Fruit fly (Drosophila melanogaster) whole organism, prepupa: ENCODE data around the gene CG5171.

Source experiments
- CG11294 ChIP-seq: fragments of 200-800 bp; sonication (Bioruptor generic); IDR thresholded peaks from 2 replicates; pipeline ENCODE4 v1.3.6; 2022; ENCODE audit warnings: missing biosample characterization, missing genetic modification characterization
- CG15336 ChIP-seq: fragments of 200-800 bp; sonication (Bioruptor generic); IDR thresholded peaks from 2 replicates; pipeline ENCODE4 v1.3.6; 2022; ENCODE audit warnings: missing biosample characterization, missing genetic modification characterization
- CG32006 ChIP-seq: fragments of 200-800 bp; sonication (Bioruptor generic); optimal IDR thresholded peaks from 3 replicates; lab custom pipeline; 2017; ENCODE audit warnings: missing biosample characterization, mild to moderate bottlenecking, missing genetic modification characterization
- CG6163 ChIP-seq: fragments of 200-800 bp; sonication (Bioruptor generic); IDR thresholded peaks from 3 replicates; pipeline ENCODE4 v1.3.6; 2022; ENCODE audit warnings: missing biosample characterization, missing genetic modification characterization
- CG6792 ChIP-seq: fragments of 200-800 bp; sonication (Bioruptor generic); optimal IDR thresholded peaks from 3 replicates; lab custom pipeline; 2016; ENCODE audit warnings: missing biosample characterization, missing genetic modification characterization
- CG8632 ChIP-seq: fragments of 200-800 bp; sonication (Bioruptor generic); optimal IDR thresholded peaks from 3 replicates; lab custom pipeline; 2016; ENCODE audit warnings: missing biosample characterization, missing genetic modification characterization
- eg ChIP-seq: fragments of 200-800 bp; sonication (Bioruptor generic); IDR thresholded peaks from 3 replicates; pipeline ENCODE4 v1.3.6; 2022; ENCODE audit warnings: missing biosample characterization, missing genetic modification characterization

dm6 chr2L:7398528-7398927 lies 2.6 kb upstream of the CG5171 start, which contains the start of gene CG5160:
- TF ChIP-seq eg (GFP tag; lab: Robert Waterston, UW) (no peak), CG11294 (GFP tag; lab: Robert Waterston, UW) (no peak), CG6163 (GFP tag; lab: Robert Waterston, UW) (no peak), CG6792 (GFP tag; lab: Kevin White, UChicago) (no peak), CG8632 (GFP tag; lab: Kevin White, UChicago) (no peak), CG15336 (GFP tag; lab: Robert Waterston, UW) (no peak), CG32006 (no peak)
